Fruit fly (Drosophila melanogaster): ENCODE results near the gene Cont.

dm6 chr3R:4348197-4348814, 32.8 kb upstream of the Cont start:
- TF ChIP-seq CTCF (optimal IDR thresholded peaks at IDR 0.05) = no peak
- no peak for TF ChIP-seq CG8478 (optimal IDR thresholded peaks at IDR 0.05)
